Worm (Caenorhabditis elegans) whole organism, early embryonic: ENCODE measurements around the gene ric-4.

Source experiments
- B0310.2 ChIP-seq: sonication (generic microtip); optimal IDR thresholded peaks from 2 replicates; lab custom pipeline; 2016; ENCODE audit warnings: mild to moderate bottlenecking, missing genetic modification characterization, missing compliant biosample characterization
- F13C5.2 ChIP-seq: sonication (generic microtip); optimal IDR thresholded peaks from 2 replicates; lab custom pipeline; 2017; ENCODE audit warnings: mild to moderate bottlenecking, missing genetic modification characterization, inconsistent platforms, missing compliant biosample characterization
- aly-1 ChIP-seq: sonication (generic microtip); optimal IDR thresholded peaks from 2 replicates; lab custom pipeline; 2016; ENCODE audit warnings: missing genetic modification characterization, missing compliant biosample characterization
- ama-1 ChIP-seq: fragments of 150-350 bp; optimal IDR thresholded peaks from 2 replicates; lab custom pipeline; 2014
- ceh-13 ChIP-seq: fragments of 200-800 bp; sonication (Bioruptor generic); optimal IDR thresholded peaks from 2 replicates; lab custom pipeline; 2018; ENCODE audit warnings: mild to moderate bottlenecking, missing genetic modification characterization, missing compliant biosample characterization
- ceh-36 ChIP-seq: sonication (generic microtip); optimal IDR thresholded peaks from 2 replicates; lab custom pipeline; 2016; ENCODE audit warnings: missing genetic modification characterization, inconsistent platforms, missing compliant biosample characterization
- ets-7 ChIP-seq: sonication (generic microtip); optimal IDR thresholded peaks from 2 replicates; lab custom pipeline; 2016; ENCODE audit warnings: missing genotype, missing genetic modification characterization, missing compliant biosample characterization
- flt-1 ChIP-seq: fragments of 200-800 bp; sonication (Bioruptor generic); IDR thresholded peaks from 2 replicates; pipeline ENCODE4 v1.3.6; 2022; ENCODE audit warnings: missing genetic modification characterization, missing compliant biosample characterization
- hmbx-1 ChIP-seq: sonication (generic microtip); optimal IDR thresholded peaks from 2 replicates; lab custom pipeline; 2016; ENCODE audit warnings: mild to moderate bottlenecking, missing genetic modification characterization, missing compliant biosample characterization
- hmg-4 ChIP-seq: fragments of 200-800 bp; sonication (Bioruptor generic); optimal IDR thresholded peaks from 2 replicates; lab custom pipeline; 2018; ENCODE audit warnings: mild to moderate bottlenecking, missing genetic modification characterization, missing compliant biosample characterization
- hnd-1 ChIP-seq: sonication (generic microtip); optimal IDR thresholded peaks from 2 replicates; lab custom pipeline; 2016; ENCODE audit warnings: missing genetic modification characterization, missing compliant biosample characterization
- pes-1 ChIP-seq: fragments of 200-800 bp; sonication (Bioruptor generic); IDR thresholded peaks from 2 replicates; pipeline ENCODE4 v1.3.6; 2022; ENCODE audit warnings: missing genetic modification reagents, missing genetic modification characterization, missing compliant biosample characterization
- scrt-1 ChIP-seq: fragments of 200-800 bp; sonication (Bioruptor generic); IDR thresholded peaks from 2 replicates; pipeline ENCODE4 v1.3.6; 2022; ENCODE audit warnings: missing genetic modification characterization, missing compliant biosample characterization
- sea-1 ChIP-seq: fragments of 200-800 bp; sonication (Bioruptor generic); conservative IDR thresholded peaks from 2 replicates; pipeline ENCODE4 v1.3.6; 2022; ENCODE audit warnings: missing genetic modification characterization, missing compliant biosample characterization
- tbx-11 ChIP-seq: fragments of 200-800 bp; sonication (Bioruptor generic); IDR thresholded peaks from 2 replicates; pipeline ENCODE4 v1.3.6; 2022; ENCODE audit warnings: missing genetic modification characterization, missing compliant biosample characterization
- tbx-37 ChIP-seq: fragments of 200-800 bp; sonication (Bioruptor generic); conservative IDR thresholded peaks from 2 replicates; pipeline ENCODE4 v1.3.6; 2022; ENCODE audit warnings: missing genetic modification reagents, missing genetic modification characterization, missing compliant biosample characterization
- tra-4 ChIP-seq: sonication (generic microtip); optimal IDR thresholded peaks from 2 replicates; lab custom pipeline; 2017; ENCODE audit warnings: missing genetic modification characterization, missing compliant biosample characterization

Gene ric-4

DNA sequence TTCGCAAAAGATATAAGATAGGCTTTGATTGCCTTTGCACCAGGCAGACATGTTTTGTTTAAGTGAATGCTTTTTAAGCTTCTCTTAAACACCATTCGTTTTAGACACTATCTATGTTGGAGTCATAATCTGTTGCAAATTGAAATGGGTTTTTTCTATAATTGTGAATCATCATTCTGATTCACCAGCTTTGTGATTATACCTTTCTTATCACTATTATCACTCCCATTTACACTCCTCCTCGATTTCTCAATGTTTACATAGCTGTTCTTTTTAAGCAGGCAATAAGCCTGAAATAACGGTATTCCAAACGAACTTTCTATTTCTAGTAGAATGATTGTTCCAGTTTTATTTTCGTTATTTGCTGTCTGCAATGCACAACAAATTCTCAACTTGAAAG is 27.0 kb upstream of the ric-4 start, which contains the start of gene B0024.4:
B0024.4 (plus strand) TSS at position 301 of the 400 bp plus-strand sequence.
- TF ChIP-seq ceh-13 (GFP tag; lab: Kevin White, UChicago) (no peak), hmbx-1 (tag; lab: Kevin White, UChicago) (no peak), ets-7 (tag; lab: Kevin White, UChicago) (no peak), scrt-1 (GFP tag; lab: Robert Waterston, UW) (no peak), tbx-37 (GFP tag; lab: Robert Waterston, UW) (no peak), ceh-36 (no peak), tra-4 (tag; lab: Kevin White, UChicago) (no peak), hmg-4 (GFP tag; lab: Kevin White, UChicago) (no peak), hnd-1 (no peak), F13C5.2 (tag; lab: Kevin White, UChicago) (no peak), sea-1 (no peak), ama-1 (lab: Kevin White, UChicago) (no peak)

DNA sequence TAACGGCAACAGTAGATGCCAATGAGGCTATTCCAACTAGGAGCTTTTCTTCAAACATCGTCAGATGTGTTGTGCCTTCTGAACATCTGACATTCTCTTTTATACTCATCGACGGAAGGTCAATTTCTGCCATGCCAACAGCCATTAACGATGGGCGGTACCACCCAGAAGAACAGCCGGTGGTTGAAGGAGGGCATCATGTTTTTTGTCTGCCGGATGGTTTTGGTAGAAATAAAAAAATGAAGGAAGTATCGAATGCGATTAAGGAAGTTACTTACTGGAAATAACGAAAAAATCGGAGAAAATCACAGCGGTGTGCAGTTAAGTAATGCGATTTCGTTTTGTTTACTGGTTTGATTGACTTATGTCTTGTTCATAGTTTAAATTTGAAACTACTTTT is 24.4 kb upstream of the ric-4 start, which contains the start of gene col-150:
col-150 (minus strand) TSS at position 101 of the 400 bp plus-strand sequence.
- TF ChIP-seq ets-7 (tag; lab: Kevin White, UChicago) (no peak), tbx-37 (GFP tag; lab: Robert Waterston, UW) (no peak), tra-4 (tag; lab: Kevin White, UChicago) (no peak), flt-1 (no peak), F13C5.2 (tag; lab: Kevin White, UChicago) (no peak), pes-1 (GFP tag; lab: Robert Waterston, UW) (no peak), tbx-11 (GFP tag; lab: Robert Waterston, UW) (no peak), aly-1 (tag; lab: Kevin White, UChicago) (no peak), hnd-1 (no peak), ceh-13 (GFP tag; lab: Kevin White, UChicago) (no peak), hmbx-1 (tag; lab: Kevin White, UChicago) (no peak), ceh-36 (no peak), scrt-1 (GFP tag; lab: Robert Waterston, UW) (no peak), hmg-4 (GFP tag; lab: Kevin White, UChicago) (no peak), sea-1 (no peak), ama-1 (lab: Kevin White, UChicago) (no peak), B0310.2 (tag; lab: Kevin White, UChicago) (no peak)

DNA sequence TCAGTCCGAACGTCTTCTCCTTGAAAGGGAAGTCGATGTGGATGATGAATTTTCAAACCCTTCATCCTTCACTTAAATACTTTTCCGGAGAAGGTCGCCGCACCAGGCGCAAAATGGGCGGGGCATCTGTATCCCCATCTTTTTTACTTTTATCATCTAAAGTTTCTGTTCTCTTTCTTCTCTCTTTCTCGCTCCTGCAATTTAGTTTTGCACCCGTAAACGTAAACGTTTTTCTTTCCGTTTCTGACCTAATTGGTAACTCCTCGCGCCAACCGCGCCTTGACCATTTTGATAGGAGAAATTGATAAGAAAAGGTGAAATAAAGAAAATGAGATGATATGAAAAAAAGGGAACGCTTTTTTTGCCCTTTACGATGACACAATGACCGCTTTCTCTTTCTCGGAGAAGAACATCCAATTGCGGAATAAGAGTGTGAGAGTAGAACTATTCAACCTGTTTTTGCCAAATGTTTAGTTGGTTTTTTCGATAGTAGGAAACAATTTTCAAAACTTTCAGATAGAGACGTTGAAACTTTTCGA is 22.8 kb upstream of the ric-4 start, which contains the start of gene col-149:
col-149 (minus strand) TSS at position 51 of the 539 bp plus-strand sequence.
- TF ChIP-seq B0310.2 (tag; lab: Kevin White, UChicago): no peak
- TF ChIP-seq ceh-36: no peak
- no peak for TF ChIP-seq tra-4 (tag; lab: Kevin White, UChicago)
- no peak for TF ChIP-seq tbx-37 (GFP tag; lab: Robert Waterston, UW)
- TF ChIP-seq sea-1: no peak
- no peak for TF ChIP-seq hmbx-1 (tag; lab: Kevin White, UChicago)
- TF ChIP-seq scrt-1 (GFP tag; lab: Robert Waterston, UW): no peak
- TF ChIP-seq F13C5.2 (tag; lab: Kevin White, UChicago): no peak
- no peak for TF ChIP-seq ceh-13 (GFP tag; lab: Kevin White, UChicago)
- TF ChIP-seq flt-1: no peak
- TF ChIP-seq tbx-11 (GFP tag; lab: Robert Waterston, UW): no peak
- no peak for TF ChIP-seq ama-1 (lab: Kevin White, UChicago)
- TF ChIP-seq hnd-1: no peak
- TF ChIP-seq aly-1 (tag; lab: Kevin White, UChicago): no peak
- TF ChIP-seq hmg-4 (GFP tag; lab: Kevin White, UChicago): no peak

DNA sequence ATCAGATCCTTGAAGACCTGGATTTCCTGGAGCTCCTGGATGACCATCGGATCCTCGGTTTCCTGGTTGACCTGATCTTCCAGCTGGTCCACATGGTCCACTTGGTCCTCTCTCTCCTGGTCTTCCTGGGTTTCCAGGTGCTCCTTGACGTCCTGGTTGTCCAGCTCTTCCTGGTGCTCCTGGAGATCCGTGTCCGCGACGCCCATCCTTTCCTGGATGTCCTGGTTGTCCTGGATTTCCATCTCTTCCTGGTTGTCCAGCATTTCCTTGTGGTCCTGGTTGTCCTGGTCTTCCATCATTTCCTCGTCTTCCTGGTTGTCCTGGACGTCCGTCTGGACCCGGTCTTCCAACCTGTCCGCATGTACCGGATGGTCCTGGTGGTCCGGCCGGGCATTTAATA is 21.7 kb upstream of the ric-4 start:
- no peak for TF ChIP-seq tbx-37 (GFP tag; lab: Robert Waterston, UW)
- no peak for TF ChIP-seq scrt-1 (GFP tag; lab: Robert Waterston, UW)
- TF ChIP-seq hnd-1: no peak
- TF ChIP-seq flt-1: no peak
- TF ChIP-seq pes-1 (GFP tag; lab: Robert Waterston, UW): no peak
- TF ChIP-seq tra-4 (tag; lab: Kevin White, UChicago): no peak
- no peak for TF ChIP-seq sea-1
- no peak for TF ChIP-seq aly-1 (tag; lab: Kevin White, UChicago)
- no peak for TF ChIP-seq F13C5.2 (tag; lab: Kevin White, UChicago)
- TF ChIP-seq ama-1 (lab: Kevin White, UChicago): no peak
- no peak for TF ChIP-seq hmg-4 (GFP tag; lab: Kevin White, UChicago)

DNA sequence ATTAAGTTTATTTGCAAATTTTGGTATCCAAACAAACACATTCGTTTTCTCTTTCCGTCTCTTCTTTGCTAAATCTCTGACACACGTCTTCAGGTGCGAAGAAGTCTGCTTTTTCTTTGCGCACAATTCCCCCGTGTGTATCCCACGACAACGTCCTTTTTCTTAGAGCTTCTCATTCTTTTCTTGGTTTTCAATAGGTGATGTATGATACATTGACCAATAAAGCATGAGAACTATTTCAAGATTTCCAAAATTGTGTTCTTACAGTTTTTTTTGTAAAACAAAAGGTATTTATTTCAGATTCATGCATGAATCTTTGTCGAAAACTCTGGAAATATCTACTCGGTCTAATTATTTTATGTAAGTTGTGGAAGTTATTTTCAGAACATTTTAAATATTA is 19.6 kb upstream of the ric-4 start, which contains the start of gene B0024.15:
B0024.15 (plus strand) TSS at position 301 of the 400 bp plus-strand sequence.
- TF ChIP-seq hnd-1 (no peak), pes-1 (GFP tag; lab: Robert Waterston, UW) (no peak), hmg-4 (GFP tag; lab: Kevin White, UChicago) (no peak), scrt-1 (GFP tag; lab: Robert Waterston, UW) (no peak), aly-1 (tag; lab: Kevin White, UChicago) (no peak)

- TF ChIP-seq tra-4 (tag; lab: Kevin White, UChicago): no peak
- TF ChIP-seq pes-1 (GFP tag; lab: Robert Waterston, UW): no peak
- no peak for TF ChIP-seq tbx-37 (GFP tag; lab: Robert Waterston, UW)
- no peak for TF ChIP-seq ets-7 (tag; lab: Kevin White, UChicago)
- no peak for TF ChIP-seq hmbx-1 (tag; lab: Kevin White, UChicago)
- TF ChIP-seq scrt-1 (GFP tag; lab: Robert Waterston, UW): no peak
- no peak for TF ChIP-seq B0310.2 (tag; lab: Kevin White, UChicago)
- no peak for TF ChIP-seq ama-1 (lab: Kevin White, UChicago)
- TF ChIP-seq hmg-4 (GFP tag; lab: Kevin White, UChicago): no peak
- no peak for TF ChIP-seq tbx-11 (GFP tag; lab: Robert Waterston, UW)
- no peak for TF ChIP-seq ceh-13 (GFP tag; lab: Kevin White, UChicago)
- no peak for TF ChIP-seq flt-1
- no peak for TF ChIP-seq sea-1
Observed at ce11 chrV:10287260-10287659, 17.1 kb upstream of the ric-4 start, which contains the start of gene B0024.3. B0024.3 (plus strand) TSS chrV:10287560.

ce11 chrV:10285853-10286252 is 15.7 kb upstream of the ric-4 start:
- TF ChIP-seq flt-1 (no peak), hmg-4 (GFP tag; lab: Kevin White, UChicago) (no peak), tra-4 (tag; lab: Kevin White, UChicago) (no peak), F13C5.2 (tag; lab: Kevin White, UChicago) (no peak), ets-7 (tag; lab: Kevin White, UChicago) (no peak), aly-1 (tag; lab: Kevin White, UChicago) (no peak), ama-1 (lab: Kevin White, UChicago) (no peak), B0310.2 (tag; lab: Kevin White, UChicago) (no peak), tbx-11 (GFP tag; lab: Robert Waterston, UW) (no peak), hnd-1 (no peak), pes-1 (GFP tag; lab: Robert Waterston, UW) (no peak)
